Worm (Caenorhabditis elegans) whole organism, L2 larva: Measurements from ENCODE around the gene T08B1.1.
A peak's percentile ranks its signal among the peaks of the same experiment; 100 is the strongest.

Source experiments
- C34F6.9 ChIP-seq: fragments of 150-350 bp; optimal IDR thresholded peaks from 2 replicates; lab custom pipeline; 2014; ENCODE audit warnings: missing biosample characterization, missing genetic modification characterization
- F13H6.1 ChIP-seq: sonication (generic microtip); optimal IDR thresholded peaks from 2 replicates; lab custom pipeline; 2016; ENCODE audit warnings: missing genetic modification characterization, missing compliant biosample characterization
- R02D3.7 ChIP-seq: fragments of 150-350 bp; optimal IDR thresholded peaks from 2 replicates; lab custom pipeline; 2014; ENCODE audit warnings: missing biosample characterization, missing genetic modification characterization
- ZK546.5 ChIP-seq: sonication (generic microtip); optimal IDR thresholded peaks from 2 replicates; lab custom pipeline; 2017; ENCODE audit warnings: missing biosample characterization, missing genetic modification characterization
- alr-1 ChIP-seq: fragments of 150-350 bp; optimal IDR thresholded peaks from 2 replicates; lab custom pipeline; 2014; ENCODE audit warnings: missing biosample characterization, missing genetic modification characterization
- aly-2 ChIP-seq: fragments of 150-350 bp; optimal IDR thresholded peaks from 2 replicates; lab custom pipeline; 2014; ENCODE audit warnings: missing biosample characterization, missing genetic modification characterization
- blmp-1 ChIP-seq: sonication (generic microtip); optimal IDR thresholded peaks from 2 replicates; lab custom pipeline; 2017; ENCODE audit warnings: missing genetic modification characterization, mild to moderate bottlenecking, missing compliant biosample characterization, antibody characterized with exemption, moderate library complexity; ENCODE audit not compliant: insufficient read depth
- ceh-16 ChIP-seq: fragments of 150-350 bp; optimal IDR thresholded peaks from 2 replicates; lab custom pipeline; 2014; ENCODE audit warnings: missing biosample characterization, missing genetic modification characterization
- ceh-82 ChIP-seq: fragments of 150-350 bp; optimal IDR thresholded peaks from 2 replicates; lab custom pipeline; 2014; ENCODE audit warnings: missing biosample characterization, missing genetic modification characterization
- crh-2 ChIP-seq: sonication (generic microtip); optimal IDR thresholded peaks from 2 replicates; lab custom pipeline; 2017; ENCODE audit warnings: missing biosample characterization, missing genetic modification characterization
- dmd-4 ChIP-seq: sonication (generic microtip); optimal IDR thresholded peaks from 2 replicates; lab custom pipeline; 2017; ENCODE audit warnings: missing biosample characterization, missing genetic modification characterization
- egl-27 ChIP-seq: sonication (generic microtip); optimal IDR thresholded peaks from 3 replicates; lab custom pipeline; 2017; ENCODE audit warnings: missing biosample characterization, missing genetic modification reagents, missing genetic modification characterization
- elt-3 ChIP-seq: sonication (generic microtip); optimal IDR thresholded peaks from 2 replicates; lab custom pipeline; 2017; ENCODE audit warnings: missing biosample characterization, missing genetic modification characterization
- fos-1 ChIP-seq: fragments of 150-350 bp; optimal IDR thresholded peaks from 2 replicates; lab custom pipeline; 2014; ENCODE audit warnings: missing biosample characterization, missing genetic modification characterization
- lin-11 ChIP-seq: fragments of 150-350 bp; sonication (generic microtip); optimal IDR thresholded peaks from 2 replicates; lab custom pipeline; 2014; ENCODE audit warnings: missing biosample characterization, missing genetic modification characterization, inconsistent platforms, mixed read lengths
- lin-39 ChIP-seq: fragments of 150-350 bp; optimal IDR thresholded peaks from 2 replicates; lab custom pipeline; 2014; ENCODE audit warnings: missing biosample characterization, missing genetic modification reagents, missing genetic modification characterization
- lsy-2 ChIP-seq, 2 experiments: fragments of 150-350 bp in 1 of 2; sonication (generic microtip) in 1 of 2; optimal IDR thresholded peaks; 2 replicates each; lab custom pipeline; 2014 to 2017; ENCODE audit warnings: missing biosample characterization in 2 of 2, missing genetic modification characterization in 2 of 2
- mbf-1 ChIP-seq: sonication (generic microtip); optimal IDR thresholded peaks from 2 replicates; lab custom pipeline; 2017; ENCODE audit warnings: missing biosample characterization, missing genetic modification characterization
- nhr-10 ChIP-seq: sonication (generic microtip); optimal IDR thresholded peaks from 2 replicates; lab custom pipeline; 2017; ENCODE audit warnings: missing biosample characterization, missing genetic modification characterization
- nhr-11 ChIP-seq: fragments of 150-350 bp; optimal IDR thresholded peaks from 2 replicates; lab custom pipeline; 2014; ENCODE audit warnings: missing biosample characterization, missing genetic modification characterization
- nhr-12 ChIP-seq: fragments of 150-350 bp; optimal IDR thresholded peaks from 2 replicates; lab custom pipeline; 2014; ENCODE audit warnings: missing biosample characterization, missing genetic modification characterization
- nhr-129 ChIP-seq: fragments of 150-350 bp; optimal IDR thresholded peaks from 2 replicates; lab custom pipeline; 2014; ENCODE audit warnings: missing biosample characterization, missing genetic modification characterization
- nhr-21 ChIP-seq: fragments of 150-350 bp; optimal IDR thresholded peaks from 2 replicates; lab custom pipeline; 2014; ENCODE audit warnings: missing biosample characterization, missing genetic modification characterization
- nhr-25 ChIP-seq: fragments of 150-350 bp; sonication (generic microtip); optimal IDR thresholded peaks from 3 replicates; lab custom pipeline; 2014; ENCODE audit warnings: missing biosample characterization, missing genetic modification characterization
- nhr-6 ChIP-seq: fragments of 150-350 bp; optimal IDR thresholded peaks from 2 replicates; lab custom pipeline; 2014; ENCODE audit warnings: missing biosample characterization, missing genetic modification characterization
- peb-1 ChIP-seq: fragments of 150-350 bp; optimal IDR thresholded peaks from 2 replicates; lab custom pipeline; 2014; ENCODE audit warnings: missing biosample characterization, missing genetic modification characterization
- sma-3 ChIP-seq: sonication (generic microtip); optimal IDR thresholded peaks from 2 replicates; lab custom pipeline; 2016; ENCODE audit warnings: missing genetic modification reagents, missing genetic modification characterization, missing compliant biosample characterization
- sma-9 ChIP-seq, 2 experiments: fragments of 150-350 bp in 1 of 2; sonication (generic microtip) in 1 of 2; optimal IDR thresholded peaks; 2 replicates each; lab custom pipeline; 2014 to 2016; ENCODE audit warnings: missing genetic modification characterization in 2 of 2, mild to moderate bottlenecking in 1 of 2, missing biosample characterization in 1 of 2, missing compliant biosample characterization in 1 of 2, missing genetic modification reagents in 1 of 2, moderate library complexity in 1 of 2
- snpc-4 ChIP-seq: fragments of 150-350 bp; optimal IDR thresholded peaks from 2 replicates; lab custom pipeline; 2014; ENCODE audit warnings: missing biosample characterization, missing genetic modification characterization
- zag-1 ChIP-seq: fragments of 150-350 bp; optimal IDR thresholded peaks from 2 replicates; lab custom pipeline; 2014; ENCODE audit warnings: missing biosample characterization, missing genetic modification characterization
- ztf-1 ChIP-seq: fragments of 200-800 bp; sonication (Bioruptor generic); conservative IDR thresholded peaks from 2 replicates; pipeline ENCODE4 v1.3.6; 2022; ENCODE audit warnings: missing genetic modification characterization, missing compliant biosample characterization
- ztf-11 ChIP-seq: sonication (generic microtip); optimal IDR thresholded peaks from 2 replicates; lab custom pipeline; 2017; ENCODE audit warnings: missing biosample characterization, missing genetic modification characterization
- ztf-4 ChIP-seq: fragments of 150-350 bp; optimal IDR thresholded peaks from 2 replicates; lab custom pipeline; 2014; ENCODE audit warnings: missing biosample characterization, missing genetic modification characterization

Gene T08B1.1

DNA sequence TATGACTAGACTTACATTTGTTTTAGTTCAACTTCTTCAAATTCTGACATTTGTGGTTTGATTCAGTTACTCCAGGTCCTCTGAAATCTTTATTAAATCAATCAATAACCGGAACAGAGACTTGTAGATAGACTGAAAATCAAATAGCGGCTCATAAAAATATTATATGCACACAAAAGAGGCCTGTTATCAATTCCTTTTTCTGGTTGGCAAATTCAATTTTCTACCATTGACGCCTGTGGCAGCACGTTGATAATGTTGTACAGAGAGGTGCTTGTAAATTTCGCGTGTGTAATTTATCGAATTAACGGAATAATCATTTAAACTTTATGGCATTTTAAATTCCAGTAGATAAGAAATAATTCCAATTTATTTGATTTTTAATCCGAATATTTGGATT, at the start of gene T08B1.1:
TSS of gene T08B1.1 (minus strand) at position 92 of the 400 bp plus-strand sequence.
- no peak for TF ChIP-seq sma-3 (GFP tag; lab: Kevin White, UChicago)
- no peak for TF ChIP-seq ztf-11
- TF ChIP-seq ceh-16: no peak
- no peak for TF ChIP-seq nhr-6 (tag; lab: Kevin White, UChicago)
- no peak for TF ChIP-seq nhr-129
- TF ChIP-seq peb-1: no peak
- TF ChIP-seq nhr-21 (tag; lab: Kevin White, UChicago): no peak
- TF ChIP-seq nhr-25 (tag; lab: Kevin White, UChicago): no peak
- no peak for TF ChIP-seq nhr-10 (tag; lab: Kevin White, UChicago)
- TF ChIP-seq nhr-12: no peak
- TF ChIP-seq ZK546.5 (tag; lab: Kevin White, UChicago): no peak
- TF ChIP-seq alr-1: no peak
- TF ChIP-seq crh-2 (tag; lab: Kevin White, UChicago): peak; percentile 27
- TF ChIP-seq aly-2: no peak
- no peak for TF ChIP-seq mbf-1 (tag; lab: Kevin White, UChicago)
- TF ChIP-seq dmd-4 (tag; lab: Kevin White, UChicago): no peak
- TF ChIP-seq fos-1 (tag; lab: Kevin White, UChicago): peak; percentile 55
- TF ChIP-seq lin-11 (tag; lab: Kevin White, UChicago): no peak

DNA sequence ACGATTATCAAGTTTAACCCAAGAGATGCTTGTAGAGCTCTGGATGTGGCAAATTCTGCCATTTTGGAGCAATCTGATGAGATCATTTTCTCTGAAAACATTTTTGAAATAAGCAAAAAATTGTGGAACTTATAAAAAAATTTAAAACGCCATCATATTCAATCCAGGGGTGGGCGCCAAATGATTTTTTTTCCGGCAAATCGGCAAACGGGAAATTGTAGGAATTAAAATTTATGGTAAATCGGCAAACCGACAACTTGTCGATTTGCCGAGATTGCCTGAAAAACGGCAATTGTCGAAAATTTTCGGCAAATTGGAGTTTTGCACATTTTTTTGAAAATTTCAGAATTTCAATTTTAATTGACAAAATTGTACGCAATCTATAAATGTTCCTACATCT, 48.7 kb upstream of the T08B1.1 start, which contains the start of gene srab-23:
TSS of gene srab-23 (minus strand) at position 101 of the 400 bp plus-strand sequence.
- TF ChIP-seq nhr-12 (no peak), zag-1 (no peak), F13H6.1 (tag; lab: Kevin White, UChicago) (no peak), lsy-2 (tag; optimal IDR thresholded peaks at IDR 0.05; lab: Kevin White, UChicago) (no peak), alr-1 (no peak), nhr-6 (tag; lab: Kevin White, UChicago) (no peak), nhr-21 (tag; lab: Kevin White, UChicago) (no peak), blmp-1 (tag; lab: Kevin White, UChicago) (no peak), dmd-4 (tag; lab: Kevin White, UChicago) (no peak), aly-2 (no peak), ztf-4 (tag; lab: Kevin White, UChicago) (no peak)
- TF ChIP-seq, all 48 proteins: peak for 0

DNA sequence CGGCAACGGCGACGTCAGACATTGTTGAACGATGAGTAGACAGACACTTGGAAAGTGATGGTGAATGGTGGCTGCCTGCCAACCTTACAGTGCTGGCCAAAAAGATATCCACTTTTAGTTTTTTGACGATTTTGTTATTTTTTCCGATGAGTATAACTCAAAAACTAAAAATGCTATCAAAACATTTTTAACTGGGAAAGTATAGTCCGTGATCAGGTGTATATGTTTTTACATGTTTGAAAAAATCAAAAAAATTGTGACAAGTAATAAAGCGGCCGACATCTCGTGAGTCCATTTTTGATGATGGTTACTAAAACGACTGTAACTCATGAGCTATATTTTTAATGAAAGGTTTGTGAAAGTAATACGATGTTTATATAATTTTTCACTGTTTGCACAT, 44.6 kb upstream of the T08B1.1 start, which contains the start of gene hil-6:
TSS of gene hil-6 (minus strand) at position 101 of the 400 bp plus-strand sequence.
- no peak for TF ChIP-seq ceh-82 (tag; lab: Kevin White, UChicago)
- no peak for TF ChIP-seq snpc-4 (tag; lab: Kevin White, UChicago)
- no peak for TF ChIP-seq lin-11 (tag; lab: Kevin White, UChicago)
- no peak for TF ChIP-seq lin-39 (tag; lab: Kevin White, UChicago)
- no peak for TF ChIP-seq ztf-1 (GFP tag; lab: Robert Waterston, UW)
- TF ChIP-seq R02D3.7 (tag; lab: Kevin White, UChicago): no peak
- no peak for TF ChIP-seq zag-1
- TF ChIP-seq nhr-6 (tag; lab: Kevin White, UChicago): no peak
- no peak for TF ChIP-seq F13H6.1 (tag; lab: Kevin White, UChicago)
- no peak for TF ChIP-seq mbf-1 (tag; lab: Kevin White, UChicago)

DNA sequence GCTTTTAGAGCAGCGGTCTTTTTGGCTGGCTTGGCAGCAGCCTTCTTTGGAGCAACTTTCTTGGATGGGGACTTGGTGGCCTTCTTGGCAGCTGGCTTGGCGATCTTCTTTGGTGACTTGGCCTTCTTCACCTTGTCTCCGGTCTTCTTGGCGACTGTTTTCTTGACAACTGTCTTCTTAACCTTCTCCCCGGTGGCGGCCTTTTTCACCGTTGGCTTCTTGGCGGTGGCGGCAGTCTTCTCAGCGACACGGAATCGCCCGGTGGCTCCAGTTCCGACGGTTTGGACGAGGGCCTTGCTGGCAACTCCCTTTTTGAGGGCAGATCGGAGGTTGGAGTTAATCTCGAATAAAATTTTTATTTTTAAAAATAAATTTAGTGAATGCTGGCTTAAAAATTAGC, 43.8 kb upstream of the T08B1.1 start:
- TF ChIP-seq lsy-2 (tag; optimal IDR thresholded peaks at IDR 0.05; lab: Kevin White, UChicago): no peak
- no peak for TF ChIP-seq nhr-12
- TF ChIP-seq C34F6.9 (tag; lab: Kevin White, UChicago): no peak
- no peak for TF ChIP-seq alr-1
- TF ChIP-seq sma-9 (GFP tag; optimal IDR thresholded peaks at IDR 0.05; lab: Kevin White, UChicago): no peak
- TF ChIP-seq sma-9 (tag; optimal IDR thresholded peaks at IDR 0.05; lab: Kevin White, UChicago): no peak
- no peak for TF ChIP-seq sma-3 (GFP tag; lab: Kevin White, UChicago)
- no peak for TF ChIP-seq fos-1 (tag; lab: Kevin White, UChicago)
- TF ChIP-seq nhr-11: no peak
- TF ChIP-seq ceh-16: no peak
- TF ChIP-seq lin-11 (tag; lab: Kevin White, UChicago): no peak
- TF ChIP-seq dmd-4 (tag; lab: Kevin White, UChicago): no peak
- TF ChIP-seq elt-3 (tag; lab: Kevin White, UChicago): no peak
- TF ChIP-seq snpc-4 (tag; lab: Kevin White, UChicago): no peak
- no peak for TF ChIP-seq F13H6.1 (tag; lab: Kevin White, UChicago)
- TF ChIP-seq lin-39 (tag; lab: Kevin White, UChicago): no peak
- TF ChIP-seq egl-27 (tag; lab: Kevin White, UChicago): no peak
- TF ChIP-seq, all 48 proteins: peak for 0

DNA sequence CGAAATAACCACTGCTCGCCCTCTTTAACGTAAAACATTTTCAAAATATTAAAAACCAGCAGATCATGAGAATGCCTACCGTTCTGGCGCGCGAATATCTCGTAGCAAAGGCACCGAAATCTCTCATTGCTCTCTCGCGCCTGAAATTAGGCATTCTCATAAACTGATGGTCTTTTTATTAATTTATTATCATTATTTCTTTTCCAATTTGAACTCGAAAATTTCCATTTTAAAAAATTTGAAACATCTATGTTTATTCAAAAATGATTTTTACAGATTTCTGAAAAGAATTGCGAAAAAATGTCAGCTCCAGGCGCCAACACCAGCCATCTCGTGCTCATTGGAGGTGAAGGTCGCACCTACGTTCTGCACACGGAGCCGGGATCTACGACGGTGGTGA, 43.0 kb upstream of the T08B1.1 start, which contains the start of gene F59A7.12:
TSS of gene F59A7.12 (plus strand) at position 301 of the 400 bp plus-strand sequence.
- TF ChIP-seq ceh-16: no peak
- TF ChIP-seq, all 48 proteins: peak for 0
